Worm (Caenorhabditis elegans): ENCODE measurements around the gene acds-10.

- TF ChIP-seq ama-1 (optimal IDR thresholded peaks at IDR 0.05): no peak
- TF ChIP-seq ama-1 (GFP tag; optimal IDR thresholded peaks at IDR 0.05): peak in 1 of 2 experiments; percentile 10
- TF ChIP-seq unc-62 (GFP tag; optimal IDR thresholded peaks at IDR 0.05): no peak
- TF ChIP-seq ets-4 (GFP tag; optimal IDR thresholded peaks at IDR 0.05): no peak
- TF ChIP-seq F49E8.2 (tag; optimal IDR thresholded peaks at IDR 0.05; ENCODE audit: insufficient read depth): peak; percentile 96
- no peak for TF ChIP-seq F57A8.1 (GFP tag; optimal IDR thresholded peaks at IDR 0.05)
- TF ChIP-seq ztf-18 (tag; optimal IDR thresholded peaks at IDR 0.05): peak; percentile 66
Measured at ce11 chrV:5717237-5717935, 30.2 kb upstream of the acds-10 start, which contains the start of gene rga-3.
